Fruit fly (Drosophila melanogaster): ENCODE data around the gene Hyls1.

Gene Hyls1

DNA sequence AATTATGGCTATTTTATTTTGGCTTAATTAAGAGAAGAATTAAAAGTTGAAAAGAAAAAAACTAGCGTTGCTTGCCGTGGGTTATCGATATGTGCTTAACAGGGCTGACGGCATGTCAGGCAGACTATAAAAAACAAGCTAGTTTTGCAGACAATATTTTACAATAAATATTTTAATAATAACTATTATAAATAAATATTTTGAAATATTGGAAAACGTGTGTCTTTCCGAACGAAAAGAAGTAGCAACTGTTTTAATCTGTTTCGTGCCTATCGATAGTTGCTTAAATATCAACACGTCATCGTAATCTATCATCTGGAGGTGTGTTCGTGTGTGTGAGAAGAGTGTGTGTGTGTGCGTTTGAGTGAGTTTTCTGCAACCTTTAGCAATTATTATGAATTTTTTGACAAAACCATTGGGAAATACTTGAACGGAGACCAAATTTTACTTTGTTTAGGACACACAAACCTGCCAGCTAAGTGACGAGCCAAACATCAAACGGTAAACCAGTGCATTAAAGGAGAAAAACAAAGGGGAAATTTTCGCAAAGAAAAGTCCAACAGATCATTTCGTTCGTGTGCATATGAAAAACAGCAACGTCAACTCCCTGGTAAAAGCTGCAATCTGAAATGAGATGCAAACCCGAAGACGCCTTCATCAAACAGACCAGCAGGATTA, 45.3 kb downstream of the Hyls1 start, which contains the start of the genes CG5861 and Syx5 (continued):
- TF ChIP-seq usp (GFP tag; optimal IDR thresholded peaks at IDR 0.05) (no peak), mam (GFP tag; optimal IDR thresholded peaks at IDR 0.05) (no peak), CG17912 (GFP tag; optimal IDR thresholded peaks at IDR 0.05) (peak; percentile 22), H15 (GFP tag; IDR thresholded peaks at IDR 0.05) (0 out of 3 replicates have a peak, but pooled peaks have one; percentile 48), CG4360 (GFP tag; IDR thresholded peaks at IDR 0.05) (no peak), tio (GFP tag; optimal IDR thresholded peaks at IDR 0.05) (no peak), CG10274 (GFP tag; optimal IDR thresholded peaks at IDR 0.05) (no peak), CG12219 (GFP tag; optimal IDR thresholded peaks at IDR 0.05) (no peak), CG15601 (tag; optimal IDR thresholded peaks at IDR 0.05) (peak; percentile 69), CG14860 (GFP tag; IDR thresholded peaks at IDR 0.05; ENCODE audit: partially characterized antibody) (peak; percentile 88), E2f1 (GFP tag; IDR thresholded peaks at IDR 0.05) (no peak), Spps (tag; optimal IDR thresholded peaks at IDR 0.05) (no peak), oc (tag; optimal IDR thresholded peaks at IDR 0.05) (no peak), CG12236 (GFP tag; optimal IDR thresholded peaks at IDR 0.05) (no peak), CG10431 (GFP tag; optimal IDR thresholded peaks at IDR 0.05) (no peak), bab2 (GFP tag; optimal IDR thresholded peaks at IDR 0.05) (no peak), Side (GFP tag; optimal IDR thresholded peaks at IDR 0.05) (no peak), CG13123 (GFP tag; optimal IDR thresholded peaks at IDR 0.05) (no peak), CG11247 (GFP tag; IDR thresholded peaks at IDR 0.05) (peak; percentile 45; the same call in 1 of the 2 replicates), Hmr (GFP tag; optimal IDR thresholded peaks at IDR 0.05) (no peak), CG16815 (GFP tag; optimal IDR thresholded peaks at IDR 0.05) (no peak), Rx (GFP tag; IDR thresholded peaks at IDR 0.05) (no peak), Hmx (GFP tag; optimal IDR thresholded peaks at IDR 0.05) (no peak), CG6854 (GFP tag; optimal IDR thresholded peaks at IDR 0.05) (no peak), Gug (GFP tag; IDR thresholded peaks at IDR 0.05) (peak; percentile 60; the same call in 2 of the 4 replicates), crp (GFP tag; optimal IDR thresholded peaks at IDR 0.05) (peak in 1 of 2 experiments; percentile 75), CG30020 (tag; optimal IDR thresholded peaks at IDR 0.05) (peak; percentile 77), B-H1 (GFP tag; IDR thresholded peaks at IDR 0.05) (no peak), CG18011 (GFP tag; optimal IDR thresholded peaks at IDR 0.05) (peak; percentile 57), dimm (GFP tag; IDR thresholded peaks at IDR 0.05) (no peak), ap (GFP tag; IDR thresholded peaks at IDR 0.05) (no peak), jing (GFP tag; optimal IDR thresholded peaks at IDR 0.05) (no peak), tup (GFP tag; optimal IDR thresholded peaks at IDR 0.05) (peak; percentile 37), wdn (GFP tag; IDR thresholded peaks at IDR 0.05) (no peak), nom (GFP tag; optimal IDR thresholded peaks at IDR 0.05) (peak; percentile 24), CG10565 (GFP tag; optimal IDR thresholded peaks at IDR 0.05) (no peak), CG17361 (GFP tag; IDR thresholded peaks at IDR 0.05) (peak; percentile 57; the same call in 2 of the 3 replicates), gcm (GFP tag; optimal IDR thresholded peaks at IDR 0.05) (peak; percentile 68), CG8478 (optimal IDR thresholded peaks at IDR 0.05) (no peak), H2.0 (GFP tag; IDR thresholded peaks at IDR 0.05) (no peak), CG12769 (tag; optimal IDR thresholded peaks at IDR 0.05) (no peak), hbn (GFP tag; IDR thresholded peaks at IDR 0.05; ENCODE audit: partially characterized antibody) (peak; percentile 91), CG32772 (GFP tag; IDR thresholded peaks at IDR 0.05) (peak; percentile 74; the same call in 1 of the 2 replicates), vvl (GFP tag; IDR thresholded peaks at IDR 0.05) (peak; percentile 63), CG13775 (GFP tag; optimal IDR thresholded peaks at IDR 0.05) (peak; percentile 64), CG17359 (tag; optimal IDR thresholded peaks at IDR 0.05) (peak; percentile 93), pnt (GFP tag; optimal IDR thresholded peaks at IDR 0.05) (no peak), sob (GFP tag; IDR thresholded peaks at IDR 0.05) (peak; percentile 68; the same call in 1 of the 2 replicates), Usf (GFP tag; optimal IDR thresholded peaks at IDR 0.05) (no peak), CG2678 (tag; optimal IDR thresholded peaks at IDR 0.05) (peak; percentile 74)
